Fruit fly (Drosophila melanogaster): ENCODE measurements around the gene CG45075.

Gene CG45075

DNA sequence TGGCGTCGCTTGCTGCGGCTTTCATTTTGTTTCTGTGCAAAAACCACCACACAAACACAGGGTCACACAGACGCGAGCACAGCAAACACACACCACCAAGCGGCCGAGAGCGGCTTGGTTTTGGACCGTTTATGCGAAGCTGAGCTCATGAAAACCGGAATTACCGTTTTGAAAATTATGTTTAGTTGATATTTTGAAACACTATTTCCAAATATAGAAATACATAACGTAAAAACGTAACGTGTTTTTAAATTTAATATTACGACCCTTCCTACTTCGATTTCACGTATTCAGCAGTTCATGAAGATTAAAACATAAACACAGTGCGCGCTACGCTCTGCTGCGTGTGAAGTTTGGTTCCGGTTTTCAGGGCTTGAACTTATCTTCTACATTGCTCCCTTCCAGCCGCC is 40.0 kb upstream of the CG45075 start:
- TF ChIP-seq net (GFP tag; optimal IDR thresholded peaks at IDR 0.05) (peak; percentile 98), Ets21C (GFP tag; optimal IDR thresholded peaks at IDR 0.05) (peak; percentile 88), cyc (GFP tag; optimal IDR thresholded peaks at IDR 0.05) (peak; percentile 93), CG10631 (GFP tag; optimal IDR thresholded peaks at IDR 0.05) (peak; percentile 91), CG3919 (GFP tag; optimal IDR thresholded peaks at IDR 0.05) (peak; percentile 97), dac (GFP tag; optimal IDR thresholded peaks at IDR 0.05) (peak; percentile 92), Eip93F (GFP tag; optimal IDR thresholded peaks at IDR 0.05) (peak; percentile 94), CG9139 (GFP tag; optimal IDR thresholded peaks at IDR 0.05) (peak; percentile 94), lz (GFP tag; optimal IDR thresholded peaks at IDR 0.05) (peak; percentile 97), pdm3 (GFP tag; optimal IDR thresholded peaks at IDR 0.05) (peak; percentile 96), Hr4 (GFP tag; optimal IDR thresholded peaks at IDR 0.05) (peak; percentile 97), Lpt (GFP tag; optimal IDR thresholded peaks at IDR 0.05) (peak; percentile 92), salr (GFP tag; optimal IDR thresholded peaks at IDR 0.05) (peak; percentile 90), svp (GFP tag) (peak; percentile 98), CG6163 (GFP tag; IDR thresholded peaks at IDR 0.05) (peak; percentile 98), Gug (GFP tag; IDR thresholded peaks at IDR 0.05) (peak; percentile 89), CG6276 (GFP tag; optimal IDR thresholded peaks at IDR 0.05) (peak; percentile 95), CG4318 (GFP tag; optimal IDR thresholded peaks at IDR 0.05) (no peak), CG11294 (GFP tag; IDR thresholded peaks at IDR 0.05) (peak; percentile 91), vri (GFP tag; optimal IDR thresholded peaks at IDR 0.05) (peak; percentile 96), CG3032 (tag; optimal IDR thresholded peaks at IDR 0.05) (peak; percentile 93), CG11902 (GFP tag; optimal IDR thresholded peaks at IDR 0.05) (peak; percentile 79), Ets96B (tag; optimal IDR thresholded peaks at IDR 0.05) (peak; percentile 95), Sox14 (GFP tag; optimal IDR thresholded peaks at IDR 0.05) (peak; percentile 96), CG1621 (tag; optimal IDR thresholded peaks at IDR 0.05) (peak; percentile 94), dsx (GFP tag; optimal IDR thresholded peaks at IDR 0.05; ENCODE audit: poor library complexity, severe bottlenecking) (peak; percentile 94), esn (GFP tag; optimal IDR thresholded peaks at IDR 0.05) (peak; percentile 98), CG32006 (GFP tag; optimal IDR thresholded peaks at IDR 0.05) (peak; percentile 97), achi (GFP tag; optimal IDR thresholded peaks at IDR 0.05) (peak; percentile 96), CG10669 (GFP tag; optimal IDR thresholded peaks at IDR 0.05) (peak; percentile 89), CG8119 (GFP tag; IDR thresholded peaks at IDR 0.05) (peak; percentile 98), Eip75B (GFP tag; optimal IDR thresholded peaks at IDR 0.05) (peak; percentile 97), CG6792 (GFP tag; optimal IDR thresholded peaks at IDR 0.05) (peak; percentile 97), CG16779 (tag; optimal IDR thresholded peaks at IDR 0.05) (peak; percentile 94), CG15336 (GFP tag; IDR thresholded peaks at IDR 0.05) (peak; percentile 99), Eip78C (GFP tag) (peak; percentile 99), fd59A (GFP tag; optimal IDR thresholded peaks at IDR 0.05) (peak; percentile 88), CG8632 (GFP tag; optimal IDR thresholded peaks at IDR 0.05) (peak; percentile 94), Sox15 (GFP tag; optimal IDR thresholded peaks at IDR 0.05) (peak; percentile 82), acj6 (GFP tag; optimal IDR thresholded peaks at IDR 0.05) (peak; percentile 94), CG34406 (GFP tag; optimal IDR thresholded peaks at IDR 0.05) (peak; percentile 96), Hr39 (GFP tag; optimal IDR thresholded peaks at IDR 0.05) (peak; percentile 93), Met (GFP tag; optimal IDR thresholded peaks at IDR 0.05) (peak; percentile 96), Sox102F (GFP tag; optimal IDR thresholded peaks at IDR 0.05) (peak; percentile 97), spab (GFP tag; optimal IDR thresholded peaks at IDR 0.05) (peak; percentile 90), topi (GFP tag; optimal IDR thresholded peaks at IDR 0.05) (peak; percentile 98), CG7368 (GFP tag; optimal IDR thresholded peaks at IDR 0.05) (peak; percentile 93), eg (GFP tag; IDR thresholded peaks at IDR 0.05) (peak; percentile 97), CG11762 (GFP tag; optimal IDR thresholded peaks at IDR 0.05; ENCODE audit: insufficient read depth) (peak; percentile 93), ss (GFP tag; optimal IDR thresholded peaks at IDR 0.05) (peak; percentile 96), Smox (GFP tag; optimal IDR thresholded peaks at IDR 0.05) (peak; percentile 96), Blimp-1 (GFP tag; optimal IDR thresholded peaks at IDR 0.05) (peak; percentile 81)

Data from whole organism, prepupa.